Worm (Caenorhabditis elegans) whole organism, L2 larva: ENCODE results near the gene iglr-2.

Experiments used
- C34F6.9 ChIP-seq: fragments of 150-350 bp; optimal IDR thresholded peaks from 2 replicates; lab custom pipeline; 2014; ENCODE audit warnings: missing biosample characterization, missing genetic modification characterization
- F13H6.1 ChIP-seq: sonication (generic microtip); optimal IDR thresholded peaks from 2 replicates; lab custom pipeline; 2016; ENCODE audit warnings: missing genetic modification characterization, missing compliant biosample characterization
- Y55F3AM.14 ChIP-seq: fragments of 200-800 bp; sonication (Bioruptor generic); optimal IDR thresholded peaks from 2 replicates; lab custom pipeline; 2018; ENCODE audit warnings: mild to moderate bottlenecking, missing genetic modification characterization, missing compliant biosample characterization
- ZK546.5 ChIP-seq: sonication (generic microtip); optimal IDR thresholded peaks from 2 replicates; lab custom pipeline; 2017; ENCODE audit warnings: missing biosample characterization, missing genetic modification characterization
- aly-2 ChIP-seq: fragments of 150-350 bp; optimal IDR thresholded peaks from 2 replicates; lab custom pipeline; 2014; ENCODE audit warnings: missing biosample characterization, missing genetic modification characterization
- ama-1 ChIP-seq: fragments of 150-350 bp; optimal IDR thresholded peaks from 2 replicates; lab custom pipeline; 2018; ENCODE audit warnings: inconsistent platforms
- blmp-1 ChIP-seq: sonication (generic microtip); optimal IDR thresholded peaks from 2 replicates; lab custom pipeline; 2017; ENCODE audit warnings: missing genetic modification characterization, mild to moderate bottlenecking, missing compliant biosample characterization, antibody characterized with exemption, moderate library complexity; ENCODE audit not compliant: insufficient read depth
- ceh-16 ChIP-seq: fragments of 150-350 bp; optimal IDR thresholded peaks from 2 replicates; lab custom pipeline; 2014; ENCODE audit warnings: missing biosample characterization, missing genetic modification characterization
- ceh-82 ChIP-seq: fragments of 150-350 bp; optimal IDR thresholded peaks from 2 replicates; lab custom pipeline; 2014; ENCODE audit warnings: missing biosample characterization, missing genetic modification characterization
- crh-2 ChIP-seq: sonication (generic microtip); optimal IDR thresholded peaks from 2 replicates; lab custom pipeline; 2017; ENCODE audit warnings: missing biosample characterization, missing genetic modification characterization
- dmd-4 ChIP-seq: sonication (generic microtip); optimal IDR thresholded peaks from 2 replicates; lab custom pipeline; 2017; ENCODE audit warnings: missing biosample characterization, missing genetic modification characterization
- egl-27 ChIP-seq: sonication (generic microtip); optimal IDR thresholded peaks from 3 replicates; lab custom pipeline; 2017; ENCODE audit warnings: missing biosample characterization, missing genetic modification reagents, missing genetic modification characterization
- elt-1 ChIP-seq: fragments of 150-350 bp; optimal IDR thresholded peaks from 2 replicates; lab custom pipeline; 2014; ENCODE audit warnings: missing biosample characterization, missing genetic modification characterization
- elt-3 ChIP-seq: sonication (generic microtip); optimal IDR thresholded peaks from 2 replicates; lab custom pipeline; 2017; ENCODE audit warnings: missing biosample characterization, missing genetic modification characterization
- fos-1 ChIP-seq: fragments of 150-350 bp; optimal IDR thresholded peaks from 2 replicates; lab custom pipeline; 2014; ENCODE audit warnings: missing biosample characterization, missing genetic modification characterization
- gmeb-1 ChIP-seq: fragments of 150-350 bp; optimal IDR thresholded peaks from 2 replicates; lab custom pipeline; 2014; ENCODE audit warnings: missing biosample characterization, missing genetic modification characterization
- lin-11 ChIP-seq: fragments of 150-350 bp; sonication (generic microtip); optimal IDR thresholded peaks from 2 replicates; lab custom pipeline; 2014; ENCODE audit warnings: missing biosample characterization, missing genetic modification characterization, inconsistent platforms, mixed read lengths
- lin-13 ChIP-seq: fragments of 150-350 bp; optimal IDR thresholded peaks from 2 replicates; lab custom pipeline; 2014; ENCODE audit warnings: missing biosample characterization, missing genetic modification reagents, missing genetic modification characterization
- lsy-2 ChIP-seq, 2 experiments: fragments of 150-350 bp in 1 of 2; sonication (generic microtip) in 1 of 2; optimal IDR thresholded peaks; 2 replicates each; lab custom pipeline; 2014 to 2017; ENCODE audit warnings: missing biosample characterization in 2 of 2, missing genetic modification characterization in 2 of 2
- mab-5 ChIP-seq: fragments of 150-350 bp; optimal IDR thresholded peaks from 2 replicates; lab custom pipeline; 2014; ENCODE audit warnings: missing biosample characterization, missing genetic modification characterization
- mbf-1 ChIP-seq: sonication (generic microtip); optimal IDR thresholded peaks from 2 replicates; lab custom pipeline; 2017; ENCODE audit warnings: missing biosample characterization, missing genetic modification characterization
- mdl-1 ChIP-seq, 2 experiments: fragments of 150-350 bp in 1 of 2; sonication (generic microtip) in 1 of 2; optimal IDR thresholded peaks; 2 replicates each; lab custom pipeline; 2017; ENCODE audit warnings: missing biosample characterization in 2 of 2, missing genetic modification characterization in 2 of 2
- nhr-10 ChIP-seq: sonication (generic microtip); optimal IDR thresholded peaks from 2 replicates; lab custom pipeline; 2017; ENCODE audit warnings: missing biosample characterization, missing genetic modification characterization
- nhr-11 ChIP-seq: fragments of 150-350 bp; optimal IDR thresholded peaks from 2 replicates; lab custom pipeline; 2014; ENCODE audit warnings: missing biosample characterization, missing genetic modification characterization
- nhr-12 ChIP-seq: fragments of 150-350 bp; optimal IDR thresholded peaks from 2 replicates; lab custom pipeline; 2014; ENCODE audit warnings: missing biosample characterization, missing genetic modification characterization
- nhr-129 ChIP-seq: fragments of 150-350 bp; optimal IDR thresholded peaks from 2 replicates; lab custom pipeline; 2014; ENCODE audit warnings: missing biosample characterization, missing genetic modification characterization
- nhr-21 ChIP-seq: fragments of 150-350 bp; optimal IDR thresholded peaks from 2 replicates; lab custom pipeline; 2014; ENCODE audit warnings: missing biosample characterization, missing genetic modification characterization
- nhr-237 ChIP-seq: fragments of 150-350 bp; optimal IDR thresholded peaks from 2 replicates; lab custom pipeline; 2014; ENCODE audit warnings: missing biosample characterization, missing genetic modification characterization
- nhr-25 ChIP-seq: fragments of 150-350 bp; sonication (generic microtip); optimal IDR thresholded peaks from 3 replicates; lab custom pipeline; 2014; ENCODE audit warnings: missing biosample characterization, missing genetic modification characterization
- nhr-6 ChIP-seq: fragments of 150-350 bp; optimal IDR thresholded peaks from 2 replicates; lab custom pipeline; 2014; ENCODE audit warnings: missing biosample characterization, missing genetic modification characterization
- nhr-77 ChIP-seq: fragments of 150-350 bp; optimal IDR thresholded peaks from 2 replicates; lab custom pipeline; 2014; ENCODE audit warnings: missing biosample characterization, missing genetic modification characterization
- peb-1 ChIP-seq: fragments of 150-350 bp; optimal IDR thresholded peaks from 2 replicates; lab custom pipeline; 2014; ENCODE audit warnings: missing biosample characterization, missing genetic modification characterization
- sem-4 ChIP-seq: fragments of 150-350 bp; optimal IDR thresholded peaks from 2 replicates; lab custom pipeline; 2014; ENCODE audit warnings: missing biosample characterization, missing genetic modification reagents, missing genetic modification characterization
- sma-3 ChIP-seq: sonication (generic microtip); optimal IDR thresholded peaks from 2 replicates; lab custom pipeline; 2016; ENCODE audit warnings: missing genetic modification reagents, missing genetic modification characterization, missing compliant biosample characterization
- sma-9 ChIP-seq, 2 experiments: fragments of 150-350 bp in 1 of 2; sonication (generic microtip) in 1 of 2; optimal IDR thresholded peaks; 2 replicates each; lab custom pipeline; 2014 to 2016; ENCODE audit warnings: missing genetic modification characterization in 2 of 2, mild to moderate bottlenecking in 1 of 2, missing biosample characterization in 1 of 2, missing compliant biosample characterization in 1 of 2, missing genetic modification reagents in 1 of 2, moderate library complexity in 1 of 2
- snpc-4 ChIP-seq: fragments of 150-350 bp; optimal IDR thresholded peaks from 2 replicates; lab custom pipeline; 2014; ENCODE audit warnings: missing biosample characterization, missing genetic modification characterization
- unc-39 ChIP-seq: fragments of 150-350 bp; optimal IDR thresholded peaks from 2 replicates; lab custom pipeline; 2014; ENCODE audit warnings: missing biosample characterization, missing genetic modification characterization
- unc-55 ChIP-seq: fragments of 150-350 bp; sonication (generic microtip); optimal IDR thresholded peaks from 3 replicates; lab custom pipeline; 2014; ENCODE audit warnings: missing biosample characterization, missing genetic modification reagents, missing genetic modification characterization
- unc-62 ChIP-seq: fragments of 150-350 bp; optimal IDR thresholded peaks from 2 replicates; lab custom pipeline; 2014; ENCODE audit warnings: missing biosample characterization, missing genetic modification reagents, missing genetic modification characterization
- zag-1 ChIP-seq: fragments of 150-350 bp; optimal IDR thresholded peaks from 2 replicates; lab custom pipeline; 2014; ENCODE audit warnings: missing biosample characterization, missing genetic modification characterization
- ztf-11 ChIP-seq: sonication (generic microtip); optimal IDR thresholded peaks from 2 replicates; lab custom pipeline; 2017; ENCODE audit warnings: missing biosample characterization, missing genetic modification characterization
- ztf-4 ChIP-seq: fragments of 150-350 bp; optimal IDR thresholded peaks from 2 replicates; lab custom pipeline; 2014; ENCODE audit warnings: missing biosample characterization, missing genetic modification characterization

The iglr-2 gene

ce11 chrIII:8319100-8319499, 12.0 kb downstream of the iglr-2 start, which contains the start of gene F10E9.11:
Gene F10E9.11 (minus strand): TSS chrIII:8319260.
- TF ChIP-seq lin-13 (GFP tag; lab: Kevin White, UChicago) (peak; percentile 79), Y55F3AM.14 (GFP tag; lab: Kevin White, UChicago) (no peak), nhr-77 (tag; lab: Kevin White, UChicago) (no peak), snpc-4 (no peak), nhr-129 (tag; lab: Kevin White, UChicago) (peak; percentile 73), nhr-10 (tag; lab: Kevin White, UChicago) (no peak), aly-2 (tag; lab: Kevin White, UChicago) (no peak), nhr-237 (no peak), ceh-82 (no peak), lin-11 (peak; percentile 72), C34F6.9 (tag; lab: Kevin White, UChicago) (peak; percentile 86), unc-55 (GFP tag; lab: Kevin White, UChicago) (peak; percentile 86), ceh-16 (tag; lab: Kevin White, UChicago) (no peak), crh-2 (tag; lab: Kevin White, UChicago) (peak; percentile 74), elt-3 (tag; lab: Kevin White, UChicago) (no peak), nhr-6 (tag; lab: Kevin White, UChicago) (peak; percentile 9), gmeb-1 (tag; lab: Kevin White, UChicago) (peak; percentile 94), nhr-21 (peak; percentile 44), nhr-25 (tag; lab: Kevin White, UChicago) (peak; percentile 79), blmp-1 (tag; lab: Kevin White, UChicago) (peak; percentile 12), ztf-11 (tag; lab: Kevin White, UChicago) (no peak), mbf-1 (tag; lab: Kevin White, UChicago) (no peak), F13H6.1 (tag; lab: Kevin White, UChicago) (peak; percentile 84), dmd-4 (tag; lab: Kevin White, UChicago) (no peak), egl-27 (tag; lab: Kevin White, UChicago) (peak; percentile 26), lsy-2 (tag; optimal IDR thresholded peaks at IDR 0.05; lab: Kevin White, UChicago) (peak; percentile 66 to 89), mab-5 (tag; lab: Kevin White, UChicago) (peak; percentile 69), nhr-11 (tag; lab: Kevin White, UChicago) (no peak), fos-1 (peak; percentile 38), ZK546.5 (tag; lab: Kevin White, UChicago) (no peak), elt-1 (no peak), zag-1 (no peak), sma-9 (GFP tag; optimal IDR thresholded peaks at IDR 0.05; lab: Kevin White, UChicago) (peak; percentile 84), sma-9 (tag; optimal IDR thresholded peaks at IDR 0.05; lab: Kevin White, UChicago) (no peak), nhr-12 (no peak), sma-3 (GFP tag; lab: Kevin White, UChicago) (peak; percentile 82), ama-1 (no peak), sem-4 (peak; percentile 58), mdl-1 (tag; optimal IDR thresholded peaks at IDR 0.05; lab: Kevin White, UChicago) (no peak), peb-1 (tag; lab: Kevin White, UChicago) (no peak), unc-39 (tag; lab: Kevin White, UChicago) (no peak)

- TF ChIP-seq lin-11 (no peak), unc-62 (GFP tag; lab: Kevin White, UChicago) (no peak), nhr-237 (no peak), nhr-129 (tag; lab: Kevin White, UChicago) (no peak), mab-5 (tag; lab: Kevin White, UChicago) (no peak), peb-1 (tag; lab: Kevin White, UChicago) (no peak), unc-39 (tag; lab: Kevin White, UChicago) (no peak), Y55F3AM.14 (GFP tag; lab: Kevin White, UChicago) (no peak), ztf-4 (tag; lab: Kevin White, UChicago) (no peak), unc-55 (GFP tag; lab: Kevin White, UChicago) (no peak)
These were observed 12.6 kb downstream of the iglr-2 start, which contains the start of gene sas-4 for ce11 chrIII:8318488-8318887. Gene sas-4 (minus strand): TSS chrIII:8318588.
